Worm (Caenorhabditis elegans) whole organism, young adult: ENCODE measurements around the gene srh-5.

Experiments used
- B0035.1 ChIP-seq: sonication (generic microtip); optimal IDR thresholded peaks from 2 replicates; lab custom pipeline; 2016; ENCODE audit warnings: missing genetic modification characterization, mild to moderate bottlenecking, missing compliant biosample characterization, missing genotype, missing genetic modification reagents
- B0336.3 ChIP-seq: fragments of 200-800 bp; sonication (Bioruptor generic); IDR thresholded peaks from 2 replicates; pipeline ENCODE4 v1.3.6; 2022; ENCODE audit warnings: missing genetic modification characterization, missing compliant biosample characterization
- F22D6.2 ChIP-seq: sonication (generic microtip); optimal IDR thresholded peaks from 2 replicates; lab custom pipeline; 2016; ENCODE audit warnings: mild to moderate bottlenecking, missing genetic modification characterization, missing compliant biosample characterization
- F23B12.7 ChIP-seq: sonication (generic microtip); optimal IDR thresholded peaks from 2 replicates; lab custom pipeline; 2017; ENCODE audit warnings: missing genetic modification characterization, mild to moderate bottlenecking, missing compliant biosample characterization, antibody characterized with exemption, moderate library complexity; ENCODE audit not compliant: insufficient read depth
- F52B5.7 ChIP-seq: sonication (generic microtip); optimal IDR thresholded peaks from 2 replicates; lab custom pipeline; 2016; ENCODE audit warnings: mild to moderate bottlenecking, missing genetic modification characterization, missing compliant biosample characterization
- K12H6.12 ChIP-seq: fragments of 200-800 bp; sonication (Bioruptor generic); optimal IDR thresholded peaks from 2 replicates; lab custom pipeline; 2018; ENCODE audit warnings: mild to moderate bottlenecking, missing genetic modification characterization, missing compliant biosample characterization
- Y53F4B.3 ChIP-seq: fragments of 200-800 bp; sonication (Bioruptor generic); IDR thresholded peaks from 2 replicates; pipeline ENCODE4 v1.3.6; 2022; ENCODE audit warnings: missing genetic modification reagents, missing genetic modification characterization, missing compliant biosample characterization
- Y53G8AR.9 ChIP-seq: fragments of 200-800 bp; sonication (Bioruptor generic); conservative IDR thresholded peaks from 2 replicates; pipeline ENCODE4 v1.3.6; 2022; ENCODE audit warnings: missing genetic modification reagents, missing genetic modification characterization, missing compliant biosample characterization
- Y67H2A.10 ChIP-seq: fragments of 200-800 bp; sonication (Bioruptor generic); conservative IDR thresholded peaks from 2 replicates; pipeline ENCODE4 v1.3.6; 2022; ENCODE audit warnings: missing genetic modification reagents, missing genetic modification characterization, missing compliant biosample characterization
- Y95B8A.8 ChIP-seq: fragments of 200-800 bp; sonication (Bioruptor generic); IDR thresholded peaks from 2 replicates; pipeline ENCODE4 v1.3.6; 2022; ENCODE audit warnings: missing genetic modification reagents, missing genetic modification characterization, missing compliant biosample characterization
- athp-1 ChIP-seq: sonication (generic microtip); optimal IDR thresholded peaks from 2 replicates; lab custom pipeline; 2017; ENCODE audit warnings: mild to moderate bottlenecking, missing genetic modification characterization, missing compliant biosample characterization
- attf-3 ChIP-seq: fragments of 200-800 bp; sonication (Bioruptor generic); conservative IDR thresholded peaks from 2 replicates; pipeline ENCODE4 v1.3.6; 2022; ENCODE audit warnings: missing genetic modification reagents, missing genetic modification characterization, missing compliant biosample characterization
- bed-2 ChIP-seq: fragments of 200-800 bp; sonication (Bioruptor generic); IDR thresholded peaks from 2 replicates; pipeline ENCODE4 v1.3.6; 2022; ENCODE audit warnings: missing genetic modification reagents, missing genetic modification characterization, missing compliant biosample characterization
- cebp-2 ChIP-seq: fragments of 200-800 bp; sonication (Bioruptor generic); IDR thresholded peaks from 2 replicates; pipeline ENCODE4 v1.3.6; 2022; ENCODE audit warnings: missing genetic modification characterization, missing compliant biosample characterization
- ceh-40 ChIP-seq: fragments of 200-800 bp; sonication (Bioruptor generic); IDR thresholded peaks from 2 replicates; pipeline ENCODE4 v1.3.6; 2022; ENCODE audit warnings: missing genetic modification characterization, missing compliant biosample characterization
- ceh-79 ChIP-seq: sonication (generic microtip); optimal IDR thresholded peaks from 2 replicates; lab custom pipeline; 2017; ENCODE audit warnings: mild to moderate bottlenecking, missing genetic modification characterization, missing compliant biosample characterization
- dpl-1 ChIP-seq: fragments of 150-350 bp; optimal IDR thresholded peaks from 2 replicates; lab custom pipeline; 2014; ENCODE audit warnings: missing biosample characterization, missing genetic modification reagents, missing genetic modification characterization
- gei-17 ChIP-seq: fragments of 200-800 bp; sonication (Bioruptor generic); optimal IDR thresholded peaks from 2 replicates; lab custom pipeline; 2018; ENCODE audit warnings: mild to moderate bottlenecking, missing genetic modification characterization, missing compliant biosample characterization
- lin-26 ChIP-seq: fragments of 200-800 bp; sonication (Bioruptor generic); IDR thresholded peaks from 2 replicates; pipeline ENCODE4 v1.3.6; 2022; ENCODE audit warnings: missing genetic modification reagents, missing genetic modification characterization, missing compliant biosample characterization
- lir-1 ChIP-seq: fragments of 200-800 bp; sonication (Bioruptor generic); conservative IDR thresholded peaks from 2 replicates; pipeline ENCODE4 v1.3.6; 2022; ENCODE audit warnings: missing genetic modification reagents, missing genetic modification characterization, missing compliant biosample characterization
- lsl-1 ChIP-seq: fragments of 200-800 bp; sonication (Bioruptor generic); optimal IDR thresholded peaks from 2 replicates; lab custom pipeline; 2018; ENCODE audit warnings: mild to moderate bottlenecking, missing genetic modification characterization, moderate library complexity, missing compliant biosample characterization
- madf-10 ChIP-seq: sonication (generic microtip); optimal IDR thresholded peaks from 2 replicates; lab custom pipeline; 2016; ENCODE audit warnings: mild to moderate bottlenecking, missing genetic modification characterization, missing compliant biosample characterization
- madf-3 ChIP-seq: fragments of 200-800 bp; sonication (Bioruptor generic); IDR thresholded peaks from 2 replicates; pipeline ENCODE4 v1.3.6; 2022; ENCODE audit warnings: missing genetic modification reagents, missing genetic modification characterization, missing compliant biosample characterization
- mel-28 ChIP-seq: sonication (generic microtip); optimal IDR thresholded peaks from 2 replicates; lab custom pipeline; 2016; ENCODE audit warnings: borderline replicate concordance, mild to moderate bottlenecking, missing genetic modification characterization, missing compliant biosample characterization
- mxl-1 ChIP-seq: sonication (generic microtip); optimal IDR thresholded peaks from 2 replicates; lab custom pipeline; 2016; ENCODE audit warnings: missing genetic modification characterization, missing compliant biosample characterization
- nfyb-1 ChIP-seq: fragments of 200-800 bp; sonication (Bioruptor generic); IDR thresholded peaks from 2 replicates; pipeline ENCODE4 v1.3.6; 2022; ENCODE audit warnings: missing genetic modification reagents, missing genetic modification characterization, missing compliant biosample characterization
- nhr-27 ChIP-seq: fragments of 200-800 bp; sonication (Bioruptor generic); optimal IDR thresholded peaks from 2 replicates; lab custom pipeline; 2018; ENCODE audit warnings: mild to moderate bottlenecking, missing genetic modification characterization, moderate library complexity, missing compliant biosample characterization
- nhr-80 ChIP-seq: sonication (generic microtip); optimal IDR thresholded peaks from 2 replicates; lab custom pipeline; 2016; ENCODE audit warnings: missing genetic modification characterization, missing compliant biosample characterization
- nhr-90 ChIP-seq: sonication (generic microtip); optimal IDR thresholded peaks from 2 replicates; lab custom pipeline; 2016; ENCODE audit warnings: missing genotype, mild to moderate bottlenecking, missing genetic modification characterization, missing compliant biosample characterization
- pha-4 ChIP-seq: fragments of 150-350 bp; sonication (generic microtip); optimal IDR thresholded peaks from 2 replicates; lab custom pipeline; 2014; ENCODE audit warnings: missing biosample characterization, missing genetic modification reagents, missing genetic modification characterization
- rpc-1 ChIP-seq, 2 experiments: fragments of 150-350 bp in 1 of 2; sonication (generic microtip) in 1 of 2; optimal IDR thresholded peaks; 2 replicates each; lab custom pipeline; 2014 to 2018; ENCODE audit warnings: missing biosample characterization in 1 of 2, missing genetic modification characterization in 1 of 2, missing genetic modification reagents in 1 of 2, missing genotype in 1 of 2
- sea-2 ChIP-seq: fragments of 200-800 bp; sonication (Bioruptor generic); IDR thresholded peaks from 2 replicates; pipeline ENCODE4 v1.3.6; 2022; ENCODE audit warnings: missing genetic modification characterization, missing compliant biosample characterization
- snpc-1.1 ChIP-seq: sonication (generic microtip); optimal IDR thresholded peaks from 2 replicates; lab custom pipeline; 2017; ENCODE audit warnings: missing genetic modification characterization, mild to moderate bottlenecking, missing compliant biosample characterization, antibody characterized with exemption, moderate library complexity, missing genotype, missing genetic modification reagents; ENCODE audit not compliant: insufficient read depth
- snpc-3.4 ChIP-seq: sonication (generic microtip); optimal IDR thresholded peaks from 2 replicates; lab custom pipeline; 2017; ENCODE audit warnings: missing genetic modification characterization, mild to moderate bottlenecking, missing compliant biosample characterization, antibody characterized with exemption, moderate library complexity, missing genotype, missing genetic modification reagents
- tbp1 ChIP-seq: fragments of 200-800 bp; sonication (Bioruptor generic); optimal IDR thresholded peaks from 2 replicates; lab custom pipeline; 2018; ENCODE audit warnings: mild to moderate bottlenecking, missing genetic modification characterization, missing compliant biosample characterization
- tlf-1 ChIP-seq: fragments of 200-800 bp; sonication (Bioruptor generic); optimal IDR thresholded peaks from 2 replicates; lab custom pipeline; 2018; ENCODE audit warnings: mild to moderate bottlenecking, missing genetic modification characterization, missing compliant biosample characterization
- xnd-1 ChIP-seq: sonication (generic microtip); optimal IDR thresholded peaks from 2 replicates; lab custom pipeline; 2016; ENCODE audit warnings: missing genotype, missing genetic modification reagents, missing genetic modification characterization, missing compliant biosample characterization
- zfh-2 ChIP-seq: fragments of 200-800 bp; sonication (Bioruptor generic); conservative IDR thresholded peaks from 2 replicates; pipeline ENCODE4 v1.3.6; 2022; ENCODE audit warnings: missing genetic modification reagents, missing genetic modification characterization, missing compliant biosample characterization
- ztf-25 ChIP-seq: fragments of 200-800 bp; sonication (Bioruptor generic); IDR thresholded peaks from 2 replicates; pipeline ENCODE4 v1.3.6; 2022; ENCODE audit warnings: missing genetic modification reagents, missing genetic modification characterization, missing compliant biosample characterization
- ztf-26 ChIP-seq: sonication (generic microtip); optimal IDR thresholded peaks from 2 replicates; lab custom pipeline; 2017; ENCODE audit warnings: missing genetic modification characterization, missing compliant biosample characterization
- ztf-6 ChIP-seq: fragments of 200-800 bp; sonication (Bioruptor generic); IDR thresholded peaks from 2 replicates; pipeline ENCODE4 v1.3.6; 2022; ENCODE audit warnings: missing genetic modification reagents, missing genetic modification characterization, missing compliant biosample characterization

The srh-5 gene

ce11 chrV:1718232-1718631 lies 32.8 kb downstream of the srh-5 start:
- TF ChIP-seq ztf-26 (tag; lab: Kevin White, UChicago) = no peak
- TF ChIP-seq zfh-2 (GFP tag; lab: Robert Waterston, UW) = no peak
- TF ChIP-seq B0035.1 = no peak
- TF ChIP-seq athp-1 (tag; lab: Kevin White, UChicago) = no peak
- no peak for TF ChIP-seq dpl-1 (GFP tag; lab: Kevin White, UChicago)

- TF ChIP-seq mel-28 (tag; lab: Kevin White, UChicago) (no peak), tbp1 (no peak), athp-1 (tag; lab: Kevin White, UChicago) (no peak), lir-1 (no peak), madf-3 (GFP tag; lab: Robert Waterston, UW) (no peak), zfh-2 (GFP tag; lab: Robert Waterston, UW) (no peak), mxl-1 (tag; lab: Kevin White, UChicago) (no peak), Y95B8A.8 (GFP tag; lab: Robert Waterston, UW) (no peak), ztf-25 (GFP tag; lab: Robert Waterston, UW) (no peak), Y53F4B.3 (GFP tag; lab: Robert Waterston, UW) (no peak), nhr-80 (tag; lab: Kevin White, UChicago) (no peak), nfyb-1 (GFP tag; lab: Robert Waterston, UW) (no peak), snpc-3.4 (tag; lab: Kevin White, UChicago) (no peak), sea-2 (no peak), lin-26 (no peak), madf-10 (tag; lab: Kevin White, UChicago) (no peak), tlf-1 (GFP tag; lab: Kevin White, UChicago) (no peak), Y53G8AR.9 (GFP tag; lab: Robert Waterston, UW) (no peak)
Observed at ce11 chrV:1719927-1720326, 34.5 kb downstream of the srh-5 start, which contains the start of gene srw-102. TSS of gene srw-102 (plus strand) at chrV:1720227.

- no peak for TF ChIP-seq nhr-27 (tag; lab: Kevin White, UChicago)
- no peak for TF ChIP-seq ztf-6 (GFP tag; lab: Robert Waterston, UW)
- TF ChIP-seq K12H6.12 (tag; lab: Kevin White, UChicago) = no peak
- no peak for TF ChIP-seq rpc-1 (optimal IDR thresholded peaks at IDR 0.05; lab: Kevin White, UChicago)
- no peak for TF ChIP-seq rpc-1 (tag; optimal IDR thresholded peaks at IDR 0.05; lab: Kevin White, UChicago)
- no peak for TF ChIP-seq pha-4 (tag; lab: Kevin White, UChicago)
- no peak for TF ChIP-seq cebp-2 (GFP tag; lab: Robert Waterston, UW)
- no peak for TF ChIP-seq ztf-26 (tag; lab: Kevin White, UChicago)
- TF ChIP-seq F22D6.2 = no peak
- TF ChIP-seq snpc-1.1 (tag; lab: Kevin White, UChicago) = no peak
- no peak for TF ChIP-seq Y53F4B.3 (GFP tag; lab: Robert Waterston, UW)
- no peak for TF ChIP-seq madf-10 (tag; lab: Kevin White, UChicago)
Observed at ce11 chrV:1721966-1722365, 36.5 kb downstream of the srh-5 start, which contains the start of gene srw-101. TSS of gene srw-101 (plus strand) at chrV:1722266.

ce11 chrV:1725353-1725752 lies 39.9 kb downstream of the srh-5 start, which contains the start of gene sri-27:
TSS of gene sri-27 (plus strand) at chrV:1725653.
- TF ChIP-seq bed-2 (GFP tag; lab: Robert Waterston, UW) = no peak
- no peak for TF ChIP-seq xnd-1 (tag; lab: Kevin White, UChicago)
- no peak for TF ChIP-seq Y67H2A.10 (GFP tag; lab: Robert Waterston, UW)
- TF ChIP-seq lsl-1 (GFP tag; lab: Kevin White, UChicago) = no peak
- no peak for TF ChIP-seq B0336.3
- TF ChIP-seq F23B12.7 = no peak
- no peak for TF ChIP-seq K12H6.12 (tag; lab: Kevin White, UChicago)
- no peak for TF ChIP-seq nhr-90 (tag; lab: Kevin White, UChicago)
- TF ChIP-seq ceh-40 (GFP tag; lab: Robert Waterston, UW) = no peak
- TF ChIP-seq F52B5.7 (tag; lab: Kevin White, UChicago) = no peak
- no peak for TF ChIP-seq attf-3 (GFP tag; lab: Robert Waterston, UW)
- TF ChIP-seq gei-17 (GFP tag; lab: Kevin White, UChicago) = no peak
- TF ChIP-seq ceh-79 (tag; lab: Kevin White, UChicago) = no peak
- TF ChIP-seq nhr-27 (tag; lab: Kevin White, UChicago) = no peak
- TF ChIP-seq, all 124 proteins: peak for 0
